Worm (Caenorhabditis elegans): Measurements from ENCODE around the gene sbt-1.
A peak's percentile ranks its signal among the peaks of the same experiment; 100 is the strongest.

Gene sbt-1

ce11 chrV:20828820-20829219 is at the start of gene sbt-1:
Gene sbt-1 (minus strand): TSS chrV:20828881.
- TF ChIP-seq dmd-4 (tag; optimal IDR thresholded peaks at IDR 0.05) = no peak
- TF ChIP-seq lin-11 (tag; optimal IDR thresholded peaks at IDR 0.05) = peak; percentile 83
- no peak for TF ChIP-seq nhr-237 (tag; optimal IDR thresholded peaks at IDR 0.05)
- TF ChIP-seq mab-5 (tag; optimal IDR thresholded peaks at IDR 0.05) = no peak
- no peak for TF ChIP-seq mbf-1 (tag; optimal IDR thresholded peaks at IDR 0.05)
- no peak for TF ChIP-seq unc-62 (GFP tag; optimal IDR thresholded peaks at IDR 0.05)
- TF ChIP-seq elt-1 (tag; optimal IDR thresholded peaks at IDR 0.05) = no peak
- TF ChIP-seq nhr-25 (tag; optimal IDR thresholded peaks at IDR 0.05) = no peak
- TF ChIP-seq elt-3 (tag; optimal IDR thresholded peaks at IDR 0.05) = no peak
- no peak for TF ChIP-seq ceh-16 (tag; optimal IDR thresholded peaks at IDR 0.05)
- no peak for TF ChIP-seq ztf-1 (GFP tag; conservative IDR thresholded peaks at IDR 0.05)
- no peak for TF ChIP-seq ZK546.5 (tag; optimal IDR thresholded peaks at IDR 0.05)
- peak; percentile 56 for TF ChIP-seq zag-1 (tag; optimal IDR thresholded peaks at IDR 0.05)
- TF ChIP-seq Y55F3AM.14 (GFP tag; optimal IDR thresholded peaks at IDR 0.05) = peak; percentile 45
- TF ChIP-seq unc-39 (tag; optimal IDR thresholded peaks at IDR 0.05) = no peak
- peak; percentile 82 for TF ChIP-seq nhr-129 (tag; optimal IDR thresholded peaks at IDR 0.05)
- no peak for TF ChIP-seq sma-3 (GFP tag; optimal IDR thresholded peaks at IDR 0.05)
- TF ChIP-seq nhr-23 (tag; optimal IDR thresholded peaks at IDR 0.05) = no peak
- no peak for TF ChIP-seq alr-1 (tag; optimal IDR thresholded peaks at IDR 0.05)
- peak; percentile 55 for TF ChIP-seq lin-13 (GFP tag; optimal IDR thresholded peaks at IDR 0.05)
- TF ChIP-seq snpc-4 (tag; optimal IDR thresholded peaks at IDR 0.05) = no peak
- TF ChIP-seq ztf-4 (tag; optimal IDR thresholded peaks at IDR 0.05) = no peak
- TF ChIP-seq nhr-6 (tag; optimal IDR thresholded peaks at IDR 0.05) = peak; percentile 78
- peak; percentile 93 for TF ChIP-seq C34F6.9 (tag; optimal IDR thresholded peaks at IDR 0.05)
- no peak for TF ChIP-seq aly-2 (tag; optimal IDR thresholded peaks at IDR 0.05)
- peak; percentile 30 for TF ChIP-seq sem-4 (tag; optimal IDR thresholded peaks at IDR 0.05)
- peak; percentile 40 to 77 for TF ChIP-seq lsy-2 (tag; optimal IDR thresholded peaks at IDR 0.05)
- peak; percentile 43 for TF ChIP-seq egl-27 (tag; optimal IDR thresholded peaks at IDR 0.05)
- no peak for TF ChIP-seq gmeb-1 (tag; optimal IDR thresholded peaks at IDR 0.05)
- TF ChIP-seq ztf-11 (tag; optimal IDR thresholded peaks at IDR 0.05) = no peak
- peak; percentile 98 for TF ChIP-seq unc-55 (GFP tag; optimal IDR thresholded peaks at IDR 0.05)
- no peak for TF ChIP-seq R02D3.7 (tag; optimal IDR thresholded peaks at IDR 0.05)
- TF ChIP-seq nhr-12 (tag; optimal IDR thresholded peaks at IDR 0.05) = no peak
- TF ChIP-seq blmp-1 (tag; optimal IDR thresholded peaks at IDR 0.05; ENCODE audit: insufficient read depth) = no peak
- TF ChIP-seq nhr-10 (tag; optimal IDR thresholded peaks at IDR 0.05) = no peak
- peak; percentile 74 for TF ChIP-seq crh-2 (tag; optimal IDR thresholded peaks at IDR 0.05)
- no peak for TF ChIP-seq lin-39 (tag; optimal IDR thresholded peaks at IDR 0.05)
- TF ChIP-seq ama-1 (optimal IDR thresholded peaks at IDR 0.05) = no peak
- TF ChIP-seq fos-1 (tag; optimal IDR thresholded peaks at IDR 0.05) = peak; percentile 3
- no peak for TF ChIP-seq skn-1 (tag; optimal IDR thresholded peaks at IDR 0.05)
- TF ChIP-seq mdl-1 (tag; optimal IDR thresholded peaks at IDR 0.05) = peak in 1 of 2 experiments; percentile 69
- no peak for TF ChIP-seq nhr-21 (tag; optimal IDR thresholded peaks at IDR 0.05)
- no peak for TF ChIP-seq peb-1 (tag; optimal IDR thresholded peaks at IDR 0.05)
- no peak for TF ChIP-seq nhr-77 (tag; optimal IDR thresholded peaks at IDR 0.05)
- TF ChIP-seq sma-9 (GFP tag; optimal IDR thresholded peaks at IDR 0.05) = no peak
- no peak for TF ChIP-seq sma-9 (tag; optimal IDR thresholded peaks at IDR 0.05)
- peak; percentile 26 for TF ChIP-seq F13H6.1 (tag; optimal IDR thresholded peaks at IDR 0.05)
- TF ChIP-seq nhr-11 (tag; optimal IDR thresholded peaks at IDR 0.05) = no peak
- peak; percentile 44 for TF ChIP-seq ceh-82 (tag; optimal IDR thresholded peaks at IDR 0.05)
